Fruit fly (Drosophila melanogaster): ENCODE measurements around the gene CG31178.

DNA sequence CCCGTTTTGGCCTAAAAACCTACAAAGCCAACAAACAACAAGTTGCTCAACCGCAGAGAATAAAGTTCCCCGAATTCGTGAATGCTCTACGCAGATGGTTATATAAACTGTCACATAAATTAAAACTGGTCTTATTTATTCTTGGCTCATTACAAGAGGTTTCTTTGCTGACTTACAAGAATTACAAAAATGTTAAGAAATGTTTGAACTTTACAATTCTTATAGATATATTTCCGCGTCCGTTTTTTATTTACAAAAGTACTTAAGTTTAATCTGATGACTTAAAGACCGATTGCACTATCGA lies 37.4 kb upstream of the CG31178 start:
- TF ChIP-seq ttk (optimal IDR thresholded peaks at IDR 0.05): no peak
- no peak for TF ChIP-seq insv (optimal IDR thresholded peaks at IDR 0.05)
- no peak for TF ChIP-seq Myc (optimal IDR thresholded peaks at IDR 0.05)
- no peak for TF ChIP-seq Sin3A (optimal IDR thresholded peaks at IDR 0.05)
- TF ChIP-seq psq (optimal IDR thresholded peaks at IDR 0.05): no peak

Data from Kc167 (cell line).